Worm (Caenorhabditis elegans) whole organism, dauer: Measurements from ENCODE around the gene gly-9.

Experiments used
- unc-62 ChIP-seq: sonication (generic microtip); optimal IDR thresholded peaks from 2 replicates; lab custom pipeline; 2017; ENCODE audit warnings: missing biosample characterization, missing genetic modification reagents, missing genetic modification characterization

The gly-9 gene

ce11 chrIII:11237741-11238140 lies 52.6 kb downstream of the gly-9 start:
- TF ChIP-seq unc-62 (GFP tag; lab: Kevin White, UChicago): no peak

DNA sequence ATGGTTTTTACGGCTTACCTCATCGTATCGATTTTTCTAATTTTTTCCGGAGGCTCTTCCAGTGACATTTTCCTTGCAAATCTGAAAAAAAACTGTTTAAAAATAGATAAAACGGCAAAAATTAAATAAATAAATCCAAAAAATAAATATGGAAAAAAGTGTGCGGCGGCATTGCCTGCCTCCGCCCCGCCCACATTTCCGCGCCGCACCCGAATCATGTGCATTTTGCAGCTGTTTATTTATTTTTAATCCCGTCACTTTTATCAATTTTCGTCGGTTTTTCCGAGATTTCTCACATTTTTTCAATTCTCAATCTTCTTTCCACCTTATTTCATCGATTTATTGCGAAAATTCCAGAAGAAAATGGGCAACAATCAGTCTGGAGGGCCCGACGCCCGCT lies 53.6 kb downstream of the gly-9 start, which contains the start of the genes Y47D3A.14 and aakb-2:
Y47D3A.14 (minus strand) TSS at position 81 of the 400 bp plus-strand sequence.
aakb-2 (plus strand) TSS at position 356 of the 400 bp plus-strand sequence.
- no peak for TF ChIP-seq unc-62 (GFP tag; lab: Kevin White, UChicago)

- no peak for TF ChIP-seq unc-62 (GFP tag; lab: Kevin White, UChicago)
Measured at ce11 chrIII:11234742-11235141, 55.6 kb downstream of the gly-9 start, which contains the start of gene Y47D3A.34. Y47D3A.34 (minus strand) TSS chrIII:11234861.

DNA sequence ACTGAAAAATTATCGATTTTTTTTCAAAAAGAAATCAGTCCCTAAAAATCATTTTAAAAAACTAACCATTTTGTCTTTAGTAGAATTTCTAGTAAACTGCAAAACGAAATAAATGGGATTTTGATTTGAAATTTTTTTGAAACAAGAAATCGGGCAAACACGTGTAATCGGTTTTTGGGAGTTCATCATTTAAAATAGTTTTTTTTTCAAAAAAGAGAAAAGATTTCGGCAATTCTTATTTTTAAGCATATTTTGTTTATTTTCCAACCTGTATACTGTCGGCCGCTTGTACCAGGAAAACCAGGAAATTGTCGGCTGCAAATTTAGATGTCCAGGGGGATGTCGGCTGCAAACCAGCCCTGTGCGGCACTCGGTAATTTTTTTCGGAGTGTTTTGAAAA lies 58.4 kb downstream of the gly-9 start, which contains the start of gene elo-8:
elo-8 (minus strand) TSS at position 101 of the 400 bp plus-strand sequence.
- TF ChIP-seq unc-62 (GFP tag; lab: Kevin White, UChicago): no peak

- no peak for TF ChIP-seq unc-62 (GFP tag; lab: Kevin White, UChicago)
Measured at ce11 chrIII:11231408-11231807, 59.0 kb downstream of the gly-9 start.

- TF ChIP-seq unc-62 (GFP tag; lab: Kevin White, UChicago): no peak
Measured at ce11 chrIII:11230581-11230980, 59.8 kb downstream of the gly-9 start.
